Fruit fly (Drosophila melanogaster) whole organism, prepupa: ENCODE data around the gene CG11267.

Experiments used
- Blimp-1 ChIP-seq: fragments of 200-800 bp; sonication (Bioruptor generic); optimal IDR thresholded peaks from 3 replicates; lab custom pipeline; 2017; ENCODE audit warnings: missing biosample characterization, missing genetic modification characterization, mild to moderate bottlenecking, moderate library complexity, missing genetic modification reagents
- CG10669 ChIP-seq: fragments of 200-800 bp; sonication (Bioruptor generic); optimal IDR thresholded peaks from 3 replicates; lab custom pipeline; 2018; ENCODE audit warnings: missing biosample characterization, mild to moderate bottlenecking, missing genetic modification characterization, moderate library complexity
- CG11294 ChIP-seq: fragments of 200-800 bp; sonication (Bioruptor generic); IDR thresholded peaks from 2 replicates; pipeline ENCODE4 v1.3.6; 2022; ENCODE audit warnings: missing biosample characterization, missing genetic modification characterization
- CG11762 ChIP-seq: fragments of 200-800 bp; sonication (Bioruptor generic); optimal IDR thresholded peaks from 3 replicates; lab custom pipeline; 2016; ENCODE audit warnings: missing biosample characterization, missing genetic modification characterization; ENCODE audit not compliant: insufficient read depth
- CG11902 ChIP-seq: fragments of 200-800 bp; sonication (Bioruptor generic); optimal IDR thresholded peaks from 3 replicates; lab custom pipeline; 2016; ENCODE audit warnings: missing biosample characterization, missing genetic modification characterization
- CG15336 ChIP-seq: fragments of 200-800 bp; sonication (Bioruptor generic); IDR thresholded peaks from 2 replicates; pipeline ENCODE4 v1.3.6; 2022; ENCODE audit warnings: missing biosample characterization, missing genetic modification characterization
- CG16779 ChIP-seq: fragments of 200-800 bp; sonication (Bioruptor generic); optimal IDR thresholded peaks from 3 replicates; lab custom pipeline; 2017; ENCODE audit warnings: missing biosample characterization, mild to moderate bottlenecking, missing genetic modification characterization
- CG34406 ChIP-seq: fragments of 200-800 bp; sonication (Bioruptor generic); optimal IDR thresholded peaks from 3 replicates; lab custom pipeline; 2016; ENCODE audit warnings: missing biosample characterization, missing genetic modification characterization
- CG3919 ChIP-seq: fragments of 200-800 bp; sonication (Bioruptor generic); optimal IDR thresholded peaks from 3 replicates; lab custom pipeline; 2016; ENCODE audit warnings: missing biosample characterization, missing genetic modification characterization
- CG4318 ChIP-seq: fragments of 200-800 bp; sonication (Bioruptor generic); optimal IDR thresholded peaks from 3 replicates; lab custom pipeline; 2017; ENCODE audit warnings: missing biosample characterization, mild to moderate bottlenecking, missing genetic modification characterization
- CG6163 ChIP-seq: fragments of 200-800 bp; sonication (Bioruptor generic); IDR thresholded peaks from 3 replicates; pipeline ENCODE4 v1.3.6; 2022; ENCODE audit warnings: missing biosample characterization, missing genetic modification characterization
- CG6276 ChIP-seq: fragments of 200-800 bp; sonication (Bioruptor generic); optimal IDR thresholded peaks from 2 replicates; lab custom pipeline; 2017; ENCODE audit warnings: missing biosample characterization, mild to moderate bottlenecking, missing genetic modification characterization
- CG6792 ChIP-seq: fragments of 200-800 bp; sonication (Bioruptor generic); optimal IDR thresholded peaks from 3 replicates; lab custom pipeline; 2016; ENCODE audit warnings: missing biosample characterization, missing genetic modification characterization
- CG7368 ChIP-seq: fragments of 200-800 bp; sonication (Bioruptor generic); optimal IDR thresholded peaks from 3 replicates; lab custom pipeline; 2016; ENCODE audit warnings: missing biosample characterization, missing genetic modification characterization
- CG8119 ChIP-seq: fragments of 200-800 bp; sonication (Bioruptor generic); IDR thresholded peaks from 3 replicates; pipeline ENCODE4 v1.3.6; 2022; ENCODE audit warnings: missing biosample characterization, missing genetic modification characterization
- CG8319 ChIP-seq: fragments of 200-800 bp; sonication (Bioruptor generic); optimal IDR thresholded peaks from 3 replicates; lab custom pipeline; 2016; ENCODE audit warnings: missing biosample characterization, missing genetic modification characterization
- CG8632 ChIP-seq: fragments of 200-800 bp; sonication (Bioruptor generic); optimal IDR thresholded peaks from 3 replicates; lab custom pipeline; 2016; ENCODE audit warnings: missing biosample characterization, missing genetic modification characterization
- CG9139 ChIP-seq: fragments of 200-800 bp; sonication (Bioruptor generic); optimal IDR thresholded peaks from 3 replicates; lab custom pipeline; 2017; ENCODE audit warnings: missing biosample characterization, mild to moderate bottlenecking, missing genetic modification characterization
- Eip75B ChIP-seq: fragments of 200-800 bp; sonication (Bioruptor generic); optimal IDR thresholded peaks from 3 replicates; lab custom pipeline; 2016; ENCODE audit warnings: missing biosample characterization, missing genetic modification characterization
- Ets21C ChIP-seq: fragments of 200-800 bp; sonication (Bioruptor generic); optimal IDR thresholded peaks from 3 replicates; lab custom pipeline; 2016; ENCODE audit warnings: missing biosample characterization, missing genetic modification characterization
- Ets96B ChIP-seq: fragments of 200-800 bp; optimal IDR thresholded peaks from 2 replicates; lab custom pipeline; 2019; ENCODE audit warnings: missing biosample characterization, mild to moderate bottlenecking, missing genetic modification characterization, moderate library complexity
- Hr38 ChIP-seq: sonication (Bioruptor generic); optimal IDR thresholded peaks from 2 replicates; lab custom pipeline; 2016; ENCODE audit warnings: missing biosample characterization, missing genetic modification characterization
- Sox102F ChIP-seq: fragments of 200-800 bp; sonication (Bioruptor generic); optimal IDR thresholded peaks from 2 replicates; lab custom pipeline; 2016; ENCODE audit warnings: missing biosample characterization, mild to moderate bottlenecking, missing genetic modification characterization
- Sox14 ChIP-seq: fragments of 200-800 bp; sonication (Bioruptor generic); optimal IDR thresholded peaks from 3 replicates; lab custom pipeline; 2016; ENCODE audit warnings: missing biosample characterization, missing genetic modification characterization
- Sox15 ChIP-seq: fragments of 200-800 bp; sonication (Bioruptor generic); optimal IDR thresholded peaks from 3 replicates; lab custom pipeline; 2016; ENCODE audit warnings: missing biosample characterization, missing genetic modification characterization
- achi ChIP-seq: fragments of 200-800 bp; sonication (Bioruptor generic); optimal IDR thresholded peaks from 3 replicates; lab custom pipeline; 2016; ENCODE audit warnings: missing biosample characterization, missing genetic modification characterization
- acj6 ChIP-seq: fragments of 200-800 bp; sonication (Bioruptor generic); optimal IDR thresholded peaks from 3 replicates; lab custom pipeline; 2016; ENCODE audit warnings: missing biosample characterization, missing genetic modification characterization
- cyc ChIP-seq: fragments of 200-800 bp; sonication (Bioruptor generic); optimal IDR thresholded peaks from 3 replicates; lab custom pipeline; 2016; ENCODE audit warnings: missing biosample characterization, missing genetic modification characterization
- dac ChIP-seq: fragments of 200-800 bp; sonication (Bioruptor generic); optimal IDR thresholded peaks from 2 replicates; lab custom pipeline; 2017; ENCODE audit warnings: missing biosample characterization, mild to moderate bottlenecking, missing genetic modification characterization
- esn ChIP-seq: fragments of 200-800 bp; sonication (Bioruptor generic); optimal IDR thresholded peaks from 2 replicates; lab custom pipeline; 2016; ENCODE audit warnings: missing biosample characterization, mild to moderate bottlenecking, missing genetic modification characterization, moderate library complexity
- fd85E ChIP-seq: fragments of 200-800 bp; sonication (Bioruptor generic); optimal IDR thresholded peaks from 3 replicates; lab custom pipeline; 2016; ENCODE audit warnings: missing biosample characterization, missing genetic modification characterization
- fkh ChIP-seq: fragments of 200-800 bp; sonication (Bioruptor generic); optimal IDR thresholded peaks from 3 replicates; lab custom pipeline; 2017; ENCODE audit warnings: missing biosample characterization, mild to moderate bottlenecking, missing genetic modification characterization, moderate library complexity
- lz ChIP-seq: fragments of 200-800 bp; sonication (Bioruptor generic); optimal IDR thresholded peaks from 3 replicates; lab custom pipeline; 2016; ENCODE audit warnings: missing biosample characterization, missing genetic modification characterization
- net ChIP-seq: fragments of 200-800 bp; sonication (Bioruptor generic); optimal IDR thresholded peaks from 3 replicates; lab custom pipeline; 2016; ENCODE audit warnings: missing biosample characterization, missing genetic modification characterization
- pdm3 ChIP-seq: fragments of 200-800 bp; sonication (Bioruptor generic); optimal IDR thresholded peaks from 3 replicates; lab custom pipeline; 2016; ENCODE audit warnings: missing biosample characterization, missing genetic modification characterization
- salr ChIP-seq, 2 experiments: fragments of 200-800 bp; sonication (Bioruptor generic); optimal IDR thresholded peaks; 3 replicates each; lab custom pipeline; 2016 to 2018; ENCODE audit warnings: missing biosample characterization in 2 of 2, missing genetic modification characterization in 2 of 2, mild to moderate bottlenecking in 1 of 2
- spab ChIP-seq: fragments of 200-800 bp; sonication (Bioruptor generic); optimal IDR thresholded peaks from 2 replicates; lab custom pipeline; 2017; ENCODE audit warnings: missing biosample characterization, mild to moderate bottlenecking, missing genetic modification characterization, missing genetic modification reagents
- ss ChIP-seq, 2 experiments: fragments of 200-800 bp; sonication (Bioruptor generic); optimal IDR thresholded peaks; 2 replicates in 1 of 2; 3 replicates in 1 of 2; lab custom pipeline; 2017 to 2018; ENCODE audit warnings: mild to moderate bottlenecking in 2 of 2, missing biosample characterization in 2 of 2, missing genetic modification characterization in 2 of 2, moderate library complexity in 1 of 2
- svp ChIP-seq: fragments of 200-800 bp; sonication (Bioruptor generic); peaks from one replicate; lab custom pipeline; 2016; ENCODE audit warnings: missing biosample characterization, missing genetic modification characterization
- topi ChIP-seq: fragments of 200-800 bp; sonication (Bioruptor generic); optimal IDR thresholded peaks from 3 replicates; lab custom pipeline; 2016; ENCODE audit warnings: missing biosample characterization, missing genetic modification characterization
- vri ChIP-seq: fragments of 200-800 bp; sonication (Bioruptor generic); optimal IDR thresholded peaks from 3 replicates; lab custom pipeline; 2016; ENCODE audit warnings: missing biosample characterization, mild to moderate bottlenecking, missing genetic modification characterization

CG11267 gene

DNA sequence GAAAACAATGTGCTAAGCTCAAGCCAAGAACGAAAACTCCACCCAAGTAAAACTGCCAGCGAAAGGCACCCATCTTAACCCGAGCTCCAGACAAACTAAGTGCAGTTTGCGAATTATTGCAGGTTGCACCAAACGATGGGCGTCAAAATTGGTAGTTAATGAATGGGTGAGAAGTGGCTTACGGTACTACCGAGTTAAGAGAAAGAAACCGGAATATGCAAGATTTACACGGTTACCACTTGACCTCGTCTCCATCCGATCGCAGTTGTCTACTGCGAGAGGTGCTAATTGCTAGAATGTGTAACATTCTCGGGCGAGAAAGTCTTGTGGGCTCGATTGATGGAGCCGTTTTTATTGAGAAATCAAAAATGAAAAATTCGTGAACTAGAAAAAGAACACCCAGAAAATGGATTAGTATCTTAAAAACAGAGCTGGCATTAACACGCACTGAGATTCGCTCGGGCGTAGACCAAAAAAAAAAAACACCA lies 45.5 kb downstream of the CG11267 start, which contains the start of the genes CG14115 and CG34428:
Gene CG14115, minus strand, starts transcription at position 101 of the 488 bp plus-strand sequence.
Gene CG34428, plus strand, starts transcription at position 438 of the 488 bp plus-strand sequence.
- no peak for TF ChIP-seq topi

- no peak for TF ChIP-seq topi
- no peak for TF ChIP-seq CG8632 (GFP tag; lab: Kevin White, UChicago)
- no peak for TF ChIP-seq CG3919 (GFP tag; lab: Kevin White, UChicago)
- TF ChIP-seq CG11294 (GFP tag; lab: Robert Waterston, UW) = no peak
- TF ChIP-seq CG6792 = no peak
- no peak for TF ChIP-seq CG10669 (GFP tag; lab: Kevin White, UChicago)
- TF ChIP-seq CG7368 (GFP tag; lab: Kevin White, UChicago) = no peak
Observed at dm6 chr3L:13062746-13063145, 46.9 kb downstream of the CG11267 start, which contains the start of gene CG34429. TSS of gene CG34429 (plus strand) at chr3L:13063046.

DNA sequence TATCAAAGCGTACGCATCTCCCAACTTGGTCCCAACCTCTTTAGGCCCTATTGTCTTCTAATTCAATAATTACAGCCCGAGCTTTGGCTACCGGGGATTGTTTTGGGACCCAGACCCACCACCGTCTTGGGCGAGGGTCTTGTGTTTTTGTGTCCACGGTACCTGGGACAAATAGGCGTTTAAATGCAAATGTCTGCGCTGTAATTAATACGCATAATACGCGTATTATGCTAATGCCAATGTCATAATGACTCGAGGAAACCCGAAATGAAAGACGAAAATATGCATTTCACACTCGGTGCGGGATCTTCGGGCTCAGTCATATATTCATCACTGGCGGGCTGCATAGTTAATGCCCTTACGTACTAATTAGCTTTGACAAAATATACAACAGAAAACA lies 48.5 kb downstream of the CG11267 start:
- TF ChIP-seq svp (GFP tag; lab: Kevin White, UChicago) = no peak
- TF ChIP-seq Hr38 (GFP tag; lab: Kevin White, UChicago) = no peak
- no peak for TF ChIP-seq Sox15 (GFP tag; lab: Kevin White, UChicago)
- TF ChIP-seq CG11762 (GFP tag; lab: Kevin White, UChicago) = no peak
- no peak for TF ChIP-seq CG34406
- no peak for TF ChIP-seq CG6276 (GFP tag; lab: Kevin White, UChicago)
- TF ChIP-seq CG3919 (GFP tag; lab: Kevin White, UChicago) = no peak
- TF ChIP-seq Sox102F (GFP tag; lab: Kevin White, UChicago) = no peak
- TF ChIP-seq, all 60 proteins: peak for 0

dm6 chr3L:13064935-13065334 lies 49.1 kb downstream of the CG11267 start:
- TF ChIP-seq svp (GFP tag; lab: Kevin White, UChicago) (peak; percentile 28), net (GFP tag; lab: Kevin White, UChicago) (no peak)

dm6 chr3L:13065619-13066018 lies 49.8 kb downstream of the CG11267 start:
- TF ChIP-seq CG6163 (GFP tag; lab: Robert Waterston, UW) (no peak), CG16779 (no peak), Ets21C (GFP tag; lab: Kevin White, UChicago) (no peak), esn (GFP tag; lab: Kevin White, UChicago) (no peak), CG4318 (no peak), pdm3 (GFP tag; lab: Kevin White, UChicago) (no peak), CG3919 (GFP tag; lab: Kevin White, UChicago) (no peak), acj6 (no peak), Eip75B (GFP tag; lab: Kevin White, UChicago) (no peak), CG11902 (GFP tag; lab: Kevin White, UChicago) (no peak), spab (GFP tag; lab: Kevin White, UChicago) (no peak), CG34406 (no peak), ss (GFP tag; optimal IDR thresholded peaks at IDR 0.05; lab: Kevin White, UChicago) (no peak)

- no peak for TF ChIP-seq CG8319 (GFP tag; lab: Kevin White, UChicago)
- TF ChIP-seq esn (GFP tag; lab: Kevin White, UChicago) = peak; percentile 5
- peak; percentile 21 for TF ChIP-seq CG3919 (GFP tag; lab: Kevin White, UChicago)
- TF ChIP-seq CG6792 = no peak
- no peak for TF ChIP-seq Blimp-1
- peak in 1 of 2 experiments; percentile 27 for TF ChIP-seq salr (GFP tag; optimal IDR thresholded peaks at IDR 0.05; lab: Kevin White, UChicago)
- TF ChIP-seq pdm3 (GFP tag; lab: Kevin White, UChicago) = peak; percentile 13
- TF ChIP-seq dac (GFP tag; lab: Kevin White, UChicago) = no peak
- no peak for TF ChIP-seq vri (GFP tag; lab: Kevin White, UChicago)
- TF ChIP-seq CG8632 (GFP tag; lab: Kevin White, UChicago) = no peak
- TF ChIP-seq fd85E (GFP tag; lab: Kevin White, UChicago) = no peak
- no peak for TF ChIP-seq cyc
- TF ChIP-seq CG8119 (GFP tag; lab: Robert Waterston, UW) = peak; percentile 44; the same call in 2 of the 3 replicates
- TF ChIP-seq CG11294 (GFP tag; lab: Robert Waterston, UW) = no peak
- no peak for TF ChIP-seq Sox14 (GFP tag; lab: Kevin White, UChicago)
- TF ChIP-seq achi = peak; percentile 8
- peak; percentile 44 for TF ChIP-seq Ets96B (tag; lab: Kevin White, UChicago)
- TF ChIP-seq CG9139 (GFP tag; lab: Kevin White, UChicago) = no peak
- TF ChIP-seq CG15336 = no peak
- no peak for TF ChIP-seq lz
- no peak for TF ChIP-seq fkh (GFP tag; lab: Kevin White, UChicago)
- TF ChIP-seq topi = no peak
- no peak for TF ChIP-seq Hr38 (GFP tag; lab: Kevin White, UChicago)
- no peak for TF ChIP-seq CG6163 (GFP tag; lab: Robert Waterston, UW)
Observed at dm6 chr3L:13066220-13066619, 50.4 kb downstream of the CG11267 start.
